Fruit fly (Drosophila melanogaster): ENCODE measurements around the gene CG14968.

CG14968 gene

dm6 chr3L:3336368-3337164, 33.7 kb upstream of the CG14968 start, which contains the start of the genes Drsl6 and kst (continued):
- no peak for TF ChIP-seq ttk (GFP tag; IDR thresholded peaks at IDR 0.05)
- peak; percentile 37 for TF ChIP-seq CG4854 (GFP tag; optimal IDR thresholded peaks at IDR 0.05)
- TF ChIP-seq jing (GFP tag; optimal IDR thresholded peaks at IDR 0.05) = peak; percentile 0
- TF ChIP-seq NK7.1 (GFP tag; optimal IDR thresholded peaks at IDR 0.05) = no peak
- TF ChIP-seq NfI (GFP tag; optimal IDR thresholded peaks at IDR 0.05) = no peak
- TF ChIP-seq exex (tag; optimal IDR thresholded peaks at IDR 0.05) = no peak
- peak; percentile 85 for TF ChIP-seq chm (GFP tag; IDR thresholded peaks at IDR 0.05)
- no peak for TF ChIP-seq Max (GFP tag; optimal IDR thresholded peaks at IDR 0.05)
- TF ChIP-seq Blimp-1 (GFP tag; optimal IDR thresholded peaks at IDR 0.05) = no peak

- TF ChIP-seq CG9215 (GFP tag; IDR thresholded peaks at IDR 0.05) = no peak
- no peak for TF ChIP-seq emc (GFP tag; optimal IDR thresholded peaks at IDR 0.05)
These were observed 32.8 kb upstream of the CG14968 start, which contains the start of gene Drsl1 for dm6 chr3L:3335688-3336087. Drsl1 (minus strand) TSS chr3L:3335788.

dm6 chr3L:3334784-3335183, 31.9 kb upstream of the CG14968 start, which contains the start of gene CG14969:
CG14969 (minus strand) TSS chr3L:3334978.
- TF ChIP-seq CG18764 (GFP tag; optimal IDR thresholded peaks at IDR 0.05) (peak; percentile 97), psq (GFP tag; optimal IDR thresholded peaks at IDR 0.05) (no peak), CG10366 (GFP tag; IDR thresholded peaks at IDR 0.05) (no peak), CG34376 (GFP tag; optimal IDR thresholded peaks at IDR 0.05) (no peak), chn (GFP tag; optimal IDR thresholded peaks at IDR 0.05) (no peak), bbx (GFP tag; IDR thresholded peaks at IDR 0.05; ENCODE audit: partially characterized antibody) (peak; percentile 48; the same call in 1 of the 2 replicates), inv (GFP tag; IDR thresholded peaks at IDR 0.05; ENCODE audit: partially characterized antibody) (0 out of 2 replicates have a peak, but pooled peaks have one; percentile 12), CG11696 (GFP tag; IDR thresholded peaks at IDR 0.05) (no peak), CG16815 (GFP tag; optimal IDR thresholded peaks at IDR 0.05) (no peak), twi (tag; optimal IDR thresholded peaks at IDR 0.05) (no peak), CG4730 (GFP tag; IDR thresholded peaks at IDR 0.05) (no peak), CG11695 (GFP tag; IDR thresholded peaks at IDR 0.05) (no peak), da (GFP tag; optimal IDR thresholded peaks at IDR 0.05) (no peak), pum (GFP tag; optimal IDR thresholded peaks at IDR 0.05) (no peak), tll (GFP tag; optimal IDR thresholded peaks at IDR 0.05) (no peak), CG12391 (tag; optimal IDR thresholded peaks at IDR 0.05) (no peak), CG13424 (tag; optimal IDR thresholded peaks at IDR 0.05) (peak; percentile 6), CG12236 (GFP tag; optimal IDR thresholded peaks at IDR 0.05) (no peak), Sry-δ (GFP tag; optimal IDR thresholded peaks at IDR 0.05) (peak; percentile 69), gro (GFP tag; optimal IDR thresholded peaks at IDR 0.05) (peak; percentile 41), GATAe (GFP tag; conservative IDR thresholded peaks at IDR 0.05) (no peak), HmgD (GFP tag; optimal IDR thresholded peaks at IDR 0.05) (no peak), ken (GFP tag; IDR thresholded peaks at IDR 0.05) (no peak), dm (GFP tag; optimal IDR thresholded peaks at IDR 0.05) (no peak), CG13287 (GFP tag; IDR thresholded peaks at IDR 0.05; ENCODE audit: partially characterized antibody) (peak; percentile 67), CG12659 (GFP tag; optimal IDR thresholded peaks at IDR 0.05) (peak; percentile 37), Dll (GFP tag; IDR thresholded peaks at IDR 0.05; ENCODE audit: partially characterized antibody) (peak; percentile 52; the same call in 1 of the 4 replicates), Bgb (GFP tag; IDR thresholded peaks at IDR 0.05; ENCODE audit: partially characterized antibody) (peak; percentile 45; the same call in 1 of the 2 replicates), Dref (GFP tag; IDR thresholded peaks at IDR 0.05) (peak; percentile 75), Oli (tag; optimal IDR thresholded peaks at IDR 0.05) (no peak), HLH54F (GFP tag; optimal IDR thresholded peaks at IDR 0.05) (peak; percentile 4), sisA (GFP tag; IDR thresholded peaks at IDR 0.05) (no peak), nmo (GFP tag; optimal IDR thresholded peaks at IDR 0.05) (peak; percentile 4), YL-1 (GFP tag; optimal IDR thresholded peaks at IDR 0.05) (peak; percentile 31), org-1 (GFP tag; optimal IDR thresholded peaks at IDR 0.05) (no peak)

Data from whole organism, embryonic.